ENCODE assay signal across 5 fruit fly cellular contexts in genomic region chr3R:31437420-31438058, dm6.
A peak's percentile ranks its signal among the peaks of the same experiment; 100 is the strongest.
TF ChIP-seq lines count a peak whose summit lies in the region.

No protein-coding gene starts in this region.

- TF ChIP-seq CTCF in whole organism, embryonic (GFP tag; optimal IDR thresholded peaks at IDR 0.05; lab: Kevin White, UChicago): no peak

TF ChIP-seq in whole organism, adult, 20 proteins besides CTCF, POLR2A, EP300 and RAD21:
- TF ChIP-seq CG1620 (GFP tag; optimal IDR thresholded peaks at IDR 0.05; lab: Kevin White, UChicago) (no peak), tj (GFP tag; optimal IDR thresholded peaks at IDR 0.05; lab: Kevin White, UChicago) (peak; percentile 74), toe (GFP tag; optimal IDR thresholded peaks at IDR 0.05; lab: Kevin White, UChicago) (no peak)

TF ChIP-seq in whole organism, embryonic, 481 proteins besides CTCF, POLR2A, EP300 and RAD21:
- TF ChIP-seq CG2199 (GFP tag; IDR thresholded peaks at IDR 0.05; lab: Robert Waterston, UW) (no peak), CG2120 (GFP tag; optimal IDR thresholded peaks at IDR 0.05; lab: Kevin White, UChicago) (peak; percentile 18), Tbp (GFP tag; optimal IDR thresholded peaks at IDR 0.05; lab: Kevin White, UChicago) (no peak), chinmo (GFP tag; IDR thresholded peaks at IDR 0.05; lab: Robert Waterston, UW; ENCODE audit: partially characterized antibody) (peak; percentile 90), CG13894 (tag; optimal IDR thresholded peaks at IDR 0.05; lab: Kevin White, UChicago) (peak; percentile 11), CG12769 (tag; optimal IDR thresholded peaks at IDR 0.05; lab: Kevin White, UChicago) (peak; percentile 63), CG9932 (GFP tag; IDR thresholded peaks at IDR 0.05; lab: Robert Waterston, UW) (peak; percentile 49), CG11398 (GFP tag; optimal IDR thresholded peaks at IDR 0.05; lab: Kevin White, UChicago) (no peak), vvl (GFP tag; IDR thresholded peaks at IDR 0.05; lab: Robert Waterston, UW) (0 out of 2 replicates have a peak, but pooled peaks have one; percentile 7), sd (tag; optimal IDR thresholded peaks at IDR 0.05; lab: Kevin White, UChicago) (peak; percentile 63), HmgD (GFP tag; optimal IDR thresholded peaks at IDR 0.05; lab: Kevin White, UChicago) (no peak), CG30431 (GFP tag; optimal IDR thresholded peaks at IDR 0.05; lab: Kevin White, UChicago) (no peak), Atf6 (GFP tag; IDR thresholded peaks at IDR 0.05; lab: Robert Waterston, UW) (0 out of 2 replicates have a peak, but pooled peaks have one; percentile 34), chm (GFP tag; IDR thresholded peaks at IDR 0.05; lab: Robert Waterston, UW) (0 out of 2 replicates have a peak, but pooled peaks have one; percentile 15), twi (tag; optimal IDR thresholded peaks at IDR 0.05; lab: Kevin White, UChicago) (no peak)
TF ChIP-seq in whole organism, embryonic: peak in this region for 9.

TF ChIP-seq in whole organism, prepupa, 60 proteins besides CTCF, POLR2A, EP300 and RAD21:
- TF ChIP-seq esn (GFP tag; optimal IDR thresholded peaks at IDR 0.05; lab: Kevin White, UChicago) (no peak), Sox14 (GFP tag; optimal IDR thresholded peaks at IDR 0.05; lab: Kevin White, UChicago) (peak; percentile 18), Eip75B (GFP tag; optimal IDR thresholded peaks at IDR 0.05; lab: Kevin White, UChicago) (no peak), acj6 (GFP tag; optimal IDR thresholded peaks at IDR 0.05; lab: Kevin White, UChicago) (peak; percentile 29), CG8632 (GFP tag; optimal IDR thresholded peaks at IDR 0.05; lab: Kevin White, UChicago) (peak; percentile 2), topi (GFP tag; optimal IDR thresholded peaks at IDR 0.05; lab: Kevin White, UChicago) (no peak), CG31627 (GFP tag; optimal IDR thresholded peaks at IDR 0.05; lab: Kevin White, UChicago) (peak; percentile 16), OdsH (GFP tag; optimal IDR thresholded peaks at IDR 0.05; lab: Kevin White, UChicago) (peak; percentile 34), pdm3 (GFP tag; optimal IDR thresholded peaks at IDR 0.05; lab: Kevin White, UChicago) (peak; percentile 31), svp (GFP tag; lab: Kevin White, UChicago) (peak; percentile 54), CG15336 (GFP tag; IDR thresholded peaks at IDR 0.05; lab: Robert Waterston, UW) (peak; percentile 19; the same call in 1 of the 2 replicates), Hr4 (GFP tag; optimal IDR thresholded peaks at IDR 0.05; lab: Kevin White, UChicago) (peak; percentile 41), CG3032 (tag; optimal IDR thresholded peaks at IDR 0.05; lab: Kevin White, UChicago) (no peak), CG32006 (GFP tag; optimal IDR thresholded peaks at IDR 0.05; lab: Kevin White, UChicago) (peak; percentile 33), CG6163 (GFP tag; IDR thresholded peaks at IDR 0.05; lab: Robert Waterston, UW) (0 out of 3 replicates have a peak, but pooled peaks have one; percentile 14), Eip78C (GFP tag; lab: Kevin White, UChicago) (peak; percentile 52), vri (GFP tag; optimal IDR thresholded peaks at IDR 0.05; lab: Kevin White, UChicago) (no peak), cyc (GFP tag; optimal IDR thresholded peaks at IDR 0.05; lab: Kevin White, UChicago) (no peak), CG8119 (GFP tag; IDR thresholded peaks at IDR 0.05; lab: Robert Waterston, UW) (peak; percentile 30; the same call in 1 of the 3 replicates), Hr39 (GFP tag; optimal IDR thresholded peaks at IDR 0.05; lab: Kevin White, UChicago) (no peak)

TF ChIP-seq in whole organism, pupa, 21 proteins besides CTCF, POLR2A, EP300 and RAD21:
- TF ChIP-seq CG17806 (tag; optimal IDR thresholded peaks at IDR 0.05; lab: Kevin White, UChicago) (no peak), EcR (GFP tag; optimal IDR thresholded peaks at IDR 0.05; lab: Kevin White, UChicago) (peak; percentile 70), fd96Ca (GFP tag; IDR thresholded peaks at IDR 0.05; lab: Robert Waterston, UW) (no peak), Pif1A (GFP tag; optimal IDR thresholded peaks at IDR 0.05; lab: Kevin White, UChicago) (peak; percentile 11), CG14655 (GFP tag; optimal IDR thresholded peaks at IDR 0.05; lab: Kevin White, UChicago) (no peak), Snoo (tag; optimal IDR thresholded peaks at IDR 0.05; lab: Kevin White, UChicago) (no peak), CG32121 (GFP tag; IDR thresholded peaks at IDR 0.05; lab: Robert Waterston, UW) (no peak), rn (GFP tag; IDR thresholded peaks at IDR 0.05; lab: Robert Waterston, UW) (no peak), CG34367 (tag; optimal IDR thresholded peaks at IDR 0.05; lab: Kevin White, UChicago) (no peak), CG12605 (GFP tag; IDR thresholded peaks at IDR 0.05; lab: Robert Waterston, UW) (no peak), CG13204 (GFP tag; optimal IDR thresholded peaks at IDR 0.05; lab: Kevin White, UChicago) (no peak), CG9948 (tag; optimal IDR thresholded peaks at IDR 0.05; lab: Kevin White, UChicago) (no peak), D1 (tag; optimal IDR thresholded peaks at IDR 0.05; lab: Kevin White, UChicago) (no peak)

TF ChIP-seq in whole organism, wandering third instar larva, 38 proteins besides CTCF, POLR2A, EP300 and RAD21:
- TF ChIP-seq jim (GFP tag; optimal IDR thresholded peaks at IDR 0.05; lab: Kevin White, UChicago) (no peak), h (GFP tag; optimal IDR thresholded peaks at IDR 0.05; lab: Kevin White, UChicago) (peak; percentile 28), ey (GFP tag; optimal IDR thresholded peaks at IDR 0.05; lab: Kevin White, UChicago) (peak; percentile 28), dmrt93B (GFP tag; optimal IDR thresholded peaks at IDR 0.05; lab: Kevin White, UChicago) (no peak), tai (GFP tag; optimal IDR thresholded peaks at IDR 0.05; lab: Kevin White, UChicago) (no peak), Rel (GFP tag; optimal IDR thresholded peaks at IDR 0.05; lab: Kevin White, UChicago) (no peak), Rel (tag; optimal IDR thresholded peaks at IDR 0.05; lab: Kevin White, UChicago) (no peak), dsf (GFP tag; optimal IDR thresholded peaks at IDR 0.05; lab: Kevin White, UChicago; ENCODE audit: borderline replicate concordance) (no peak), CrebA (GFP tag; optimal IDR thresholded peaks at IDR 0.05; lab: Kevin White, UChicago; ENCODE audit: borderline replicate concordance) (peak; percentile 35)
